Fruit fly (Drosophila melanogaster) whole organism: ENCODE measurements around the gene CG1750.

Source experiments
- CG8478 ChIP-seq: fragments of >200 bp; optimal IDR thresholded peaks from 2 replicates; lab custom pipeline; 2018; ENCODE audit warnings: inconsistent platforms
- EcR ChIP-seq, 2 experiments: fragments of >200 bp; optimal IDR thresholded peaks; 2 replicates each; lab custom pipeline; 2017; ENCODE audit warnings: missing biosample characterization in 2 of 2, missing genetic modification characterization in 2 of 2, missing genetic modification reagents in 2 of 2
- usp ChIP-seq: fragments of >200 bp; optimal IDR thresholded peaks from 2 replicates; lab custom pipeline; 2017; ENCODE audit warnings: missing biosample characterization, missing genetic modification characterization, mixed read lengths

dm6 chr3R:31210630-31211029 is 44.1 kb downstream of the CG1750 start, which contains the start of gene chp:
- TF ChIP-seq CG8478 (lab: Kevin White, UChicago) (no peak), usp (GFP tag; lab: Kevin White, UChicago) (no peak), EcR (GFP tag; optimal IDR thresholded peaks at IDR 0.05; lab: Kevin White, UChicago) (no peak)
